Fruit fly (Drosophila melanogaster) whole organism: ENCODE data around the gene GILT3.

Experiments used
- CG8478 ChIP-seq: fragments of >200 bp; optimal IDR thresholded peaks from 2 replicates; lab custom pipeline; 2018; ENCODE audit warnings: inconsistent platforms
- Dll ChIP-seq: fragments of >200 bp; optimal IDR thresholded peaks from 2 replicates; lab custom pipeline; 2017
- EcR ChIP-seq, 2 experiments: fragments of >200 bp; optimal IDR thresholded peaks; 2 replicates each; lab custom pipeline; 2017; ENCODE audit warnings: missing biosample characterization in 2 of 2, missing genetic modification characterization in 2 of 2, missing genetic modification reagents in 2 of 2
- pan ChIP-seq: fragments of >200 bp; optimal IDR thresholded peaks from 2 replicates; lab custom pipeline; 2017
- psq ChIP-seq: fragments of >200 bp; optimal IDR thresholded peaks from 2 replicates; lab custom pipeline; 2017
- usp ChIP-seq: fragments of >200 bp; optimal IDR thresholded peaks from 2 replicates; lab custom pipeline; 2017; ENCODE audit warnings: missing biosample characterization, missing genetic modification characterization, mixed read lengths

Gene GILT3

DNA sequence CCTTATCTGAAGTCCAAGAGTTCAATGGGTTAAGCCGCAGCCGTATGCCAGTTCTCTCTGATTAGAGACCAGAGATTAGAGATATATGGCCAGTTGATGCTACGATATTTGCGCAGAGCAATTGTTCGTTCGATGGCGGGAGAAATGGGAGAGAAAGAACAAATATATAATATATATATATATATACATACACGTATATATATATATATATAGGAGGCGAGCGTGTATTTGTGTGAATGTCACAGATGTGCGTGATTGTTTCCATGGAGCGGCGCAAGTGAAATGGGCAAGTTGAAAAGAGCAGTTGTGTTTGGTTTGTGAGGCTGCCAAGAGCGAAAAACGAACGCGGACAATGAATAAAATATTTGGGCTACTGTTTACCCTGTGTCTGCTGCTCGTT, at the start of gene GILT3:
TSS of gene GILT3 (plus strand) at position 301 of the 400 bp plus-strand sequence.
- TF ChIP-seq psq (lab: Kevin White, UChicago) (no peak), EcR (GFP tag; optimal IDR thresholded peaks at IDR 0.05; lab: Kevin White, UChicago) (no peak)

DNA sequence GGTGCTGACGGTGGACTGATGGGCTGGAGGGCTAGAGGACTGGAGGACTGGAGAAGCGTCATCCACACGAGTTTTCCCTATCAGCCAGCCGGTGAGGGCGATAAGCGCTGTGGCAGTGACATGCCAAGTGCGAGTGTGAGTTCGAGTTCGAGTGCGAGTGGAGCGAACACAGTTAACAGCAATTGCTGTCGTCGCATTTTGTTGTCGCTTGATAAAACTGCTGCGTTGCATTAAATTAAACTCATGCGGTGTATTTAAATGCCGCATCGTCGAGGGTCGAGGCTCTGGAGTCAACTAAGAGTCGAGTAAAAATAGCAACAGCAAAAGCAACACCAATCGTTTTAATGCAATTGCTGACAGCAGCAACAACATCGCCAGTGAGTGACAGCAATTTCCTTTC, 47.6 kb upstream of the GILT3 start:
- TF ChIP-seq usp (no peak), CG8478 (no peak), Dll (lab: Kevin White, UChicago) (no peak), EcR (GFP tag; optimal IDR thresholded peaks at IDR 0.05; lab: Kevin White, UChicago) (no peak), psq (lab: Kevin White, UChicago) (no peak), pan (lab: Kevin White, UChicago) (no peak)

DNA sequence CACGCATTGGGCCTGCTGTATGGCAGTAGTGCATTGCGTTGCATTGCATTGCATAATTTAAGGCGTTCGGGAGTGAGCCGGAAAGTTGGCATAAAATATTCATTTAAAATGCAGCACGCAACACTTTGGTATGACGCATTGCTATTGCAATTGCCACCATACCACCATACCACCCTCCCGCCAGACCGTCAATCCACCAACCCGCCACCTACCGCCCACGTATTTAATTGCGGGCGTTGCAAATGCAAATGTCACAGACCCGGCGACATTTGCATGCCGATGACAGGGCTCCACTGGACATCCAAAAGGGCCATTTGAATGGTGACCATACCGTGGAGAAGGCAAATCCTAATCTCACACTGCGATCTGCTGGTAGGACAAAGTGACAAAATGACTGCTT, 42.4 kb upstream of the GILT3 start:
- TF ChIP-seq EcR (GFP tag; optimal IDR thresholded peaks at IDR 0.05; lab: Kevin White, UChicago) (no peak), CG8478 (no peak), usp (no peak), Dll (lab: Kevin White, UChicago) (no peak)

DNA sequence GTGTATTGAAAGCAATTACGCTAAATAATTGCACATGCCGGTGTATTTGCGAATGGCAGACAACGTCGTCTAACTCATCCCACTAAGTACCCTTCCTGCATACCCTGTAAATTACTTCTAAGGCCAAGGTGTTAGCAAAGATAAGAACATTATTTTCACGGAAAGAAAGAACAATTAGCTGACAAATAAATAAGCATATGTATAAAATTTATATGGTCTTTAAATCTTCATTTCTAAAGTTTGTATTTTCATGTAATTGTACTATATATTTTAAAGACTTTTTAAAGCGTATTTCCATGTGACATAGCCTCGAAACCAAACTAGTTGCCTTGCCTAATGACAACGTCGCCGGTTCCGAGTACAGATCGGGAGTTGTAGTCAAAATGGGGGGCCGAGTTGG, 39.9 kb upstream of the GILT3 start:
- TF ChIP-seq usp (no peak), EcR (GFP tag; optimal IDR thresholded peaks at IDR 0.05; lab: Kevin White, UChicago) (no peak), CG8478 (no peak), Dll (lab: Kevin White, UChicago) (no peak), pan (lab: Kevin White, UChicago) (no peak), psq (lab: Kevin White, UChicago) (no peak)

DNA sequence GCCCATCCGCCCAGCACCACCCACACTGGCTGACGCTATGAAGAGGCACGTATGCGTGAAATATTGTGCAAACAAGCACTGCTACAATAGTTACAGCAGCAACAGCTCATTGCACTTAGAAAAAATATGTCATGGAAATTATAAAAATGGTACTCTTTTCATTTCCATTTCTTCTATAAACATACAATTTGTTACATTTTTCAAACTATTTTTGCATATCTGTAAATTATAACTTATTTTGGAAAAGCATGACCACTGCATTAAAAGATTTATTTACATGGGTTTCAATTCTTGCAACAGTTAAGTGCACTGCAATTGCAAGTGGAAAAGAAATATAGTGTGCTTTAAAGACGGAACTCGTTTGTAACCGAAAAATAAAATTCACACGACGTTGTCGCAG, 38.8 kb upstream of the GILT3 start:
- no peak for TF ChIP-seq EcR (GFP tag; optimal IDR thresholded peaks at IDR 0.05; lab: Kevin White, UChicago)
- no peak for TF ChIP-seq pan (lab: Kevin White, UChicago)
- no peak for TF ChIP-seq usp
- no peak for TF ChIP-seq Dll (lab: Kevin White, UChicago)
- no peak for TF ChIP-seq CG8478
- TF ChIP-seq psq (lab: Kevin White, UChicago) = no peak

DNA sequence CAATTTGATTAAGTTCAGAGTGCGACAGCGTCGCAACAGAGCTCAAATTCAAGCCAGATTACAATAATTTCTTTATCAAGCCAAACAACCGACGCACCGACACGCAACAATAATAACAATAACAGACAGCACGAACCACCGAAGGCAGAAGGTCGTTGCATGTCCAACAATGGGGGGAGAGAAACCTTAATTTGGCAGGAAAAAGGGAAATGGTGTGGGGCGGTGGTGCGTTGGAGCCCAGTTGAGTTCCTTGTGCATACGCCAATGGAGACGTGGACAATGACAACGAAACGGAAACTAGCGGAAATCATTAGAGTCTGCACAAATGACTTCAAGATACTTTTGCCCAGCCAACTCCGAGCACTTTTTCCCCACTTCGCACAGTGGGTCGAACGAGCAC, 37.6 kb upstream of the GILT3 start:
- no peak for TF ChIP-seq psq (lab: Kevin White, UChicago)

dm6 chr3R:23642836-23643235, 34.3 kb upstream of the GILT3 start:
- TF ChIP-seq CG8478 = no peak

DNA sequence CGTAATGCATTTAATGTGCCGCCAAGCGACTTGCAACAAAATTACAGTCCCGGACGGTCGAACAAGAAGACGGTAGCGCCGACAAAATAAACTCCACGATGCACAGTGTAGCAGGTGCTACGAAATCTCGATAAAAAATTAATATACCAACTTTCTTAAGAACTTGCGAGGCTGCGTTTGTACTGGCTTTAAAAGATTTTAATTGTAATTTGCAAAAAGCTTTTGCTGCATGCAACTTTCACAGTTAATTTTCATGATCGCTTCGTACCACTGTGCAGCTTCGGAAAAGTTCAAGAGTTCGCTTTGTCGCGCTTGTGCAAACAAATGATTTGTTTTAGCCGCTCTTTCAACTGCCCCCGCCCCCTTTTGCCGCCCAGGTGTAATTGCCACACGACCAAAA, 31.0 kb upstream of the GILT3 start:
- TF ChIP-seq psq (lab: Kevin White, UChicago) (no peak), EcR (GFP tag; optimal IDR thresholded peaks at IDR 0.05; lab: Kevin White, UChicago) (no peak), CG8478 (no peak), usp (no peak), pan (lab: Kevin White, UChicago) (no peak), Dll (lab: Kevin White, UChicago) (no peak)

DNA sequence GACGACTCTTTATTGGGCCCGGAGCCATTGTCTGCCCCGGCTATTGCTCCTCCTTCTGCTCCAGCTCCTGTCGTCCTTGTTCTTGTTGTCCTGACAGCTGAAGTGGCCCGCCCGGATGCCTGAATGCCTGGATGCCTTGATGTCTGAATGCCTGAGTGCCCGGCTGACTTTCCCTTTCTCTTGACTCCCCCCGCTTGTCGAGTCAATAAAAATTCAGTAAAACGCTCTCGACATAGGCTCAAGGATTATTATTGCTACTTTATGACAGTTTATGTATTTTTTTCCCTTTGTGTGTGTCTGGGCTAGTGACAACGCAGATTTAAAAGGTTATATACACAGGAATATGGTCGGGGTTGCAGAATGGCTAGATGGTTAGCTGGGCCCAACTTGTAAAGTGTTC, 27.3 kb upstream of the GILT3 start:
- TF ChIP-seq usp = no peak
- TF ChIP-seq CG8478 = no peak
- no peak for TF ChIP-seq Dll (lab: Kevin White, UChicago)
- TF ChIP-seq pan (lab: Kevin White, UChicago) = no peak
- no peak for TF ChIP-seq EcR (GFP tag; optimal IDR thresholded peaks at IDR 0.05; lab: Kevin White, UChicago)
- no peak for TF ChIP-seq psq (lab: Kevin White, UChicago)

DNA sequence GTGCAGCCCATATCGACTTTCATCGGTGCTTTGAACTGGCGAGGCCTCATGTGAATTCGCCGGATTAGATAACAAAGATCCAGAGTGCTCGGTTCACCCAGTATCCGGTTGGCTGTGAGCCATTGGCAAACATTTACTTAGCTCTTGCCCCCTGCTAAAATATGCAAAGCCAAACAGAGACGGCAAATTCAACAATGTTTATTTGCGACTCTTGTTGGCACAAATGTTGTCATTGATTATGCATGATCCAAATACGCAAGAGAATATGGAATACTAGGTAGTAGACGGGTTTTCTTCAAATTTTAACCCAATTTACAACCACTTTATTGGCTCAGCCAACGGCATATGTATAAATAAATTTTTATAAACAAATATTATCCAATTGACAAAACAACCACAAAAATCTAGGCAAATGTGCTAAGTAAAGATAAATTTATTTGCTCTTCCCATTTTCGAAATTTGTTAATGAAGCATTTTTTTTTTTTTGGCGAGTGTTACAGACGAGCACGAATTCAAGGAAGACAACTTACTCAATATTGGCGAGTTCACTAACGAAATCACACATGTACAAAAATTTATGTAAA, 24.5 kb upstream of the GILT3 start:
- no peak for TF ChIP-seq usp
- TF ChIP-seq pan (lab: Kevin White, UChicago) = no peak
- no peak for TF ChIP-seq CG8478
- TF ChIP-seq EcR (GFP tag; optimal IDR thresholded peaks at IDR 0.05; lab: Kevin White, UChicago) = no peak
- no peak for TF ChIP-seq psq (lab: Kevin White, UChicago)
- no peak for TF ChIP-seq Dll (lab: Kevin White, UChicago)

DNA sequence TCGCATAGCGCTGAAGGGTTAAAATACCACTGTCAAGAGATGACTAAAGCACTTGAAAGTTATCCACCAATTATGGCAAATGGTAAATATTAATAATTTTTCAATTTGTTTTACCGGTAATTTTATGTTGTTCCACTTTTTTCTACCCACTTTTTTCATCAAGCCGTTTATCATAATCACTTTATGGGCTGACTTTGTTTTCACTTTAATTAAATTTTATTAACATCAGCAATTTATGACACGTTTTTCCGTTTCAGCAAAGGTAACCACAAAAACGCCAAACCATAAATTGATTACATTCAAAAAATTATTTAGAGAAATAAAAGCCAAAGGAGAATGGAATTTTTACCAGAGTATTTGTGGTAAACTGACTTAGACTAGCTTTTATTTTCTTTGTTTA, 21.7 kb upstream of the GILT3 start:
- TF ChIP-seq Dll (lab: Kevin White, UChicago) = no peak
- TF ChIP-seq EcR (GFP tag; optimal IDR thresholded peaks at IDR 0.05; lab: Kevin White, UChicago) = no peak
- no peak for TF ChIP-seq psq (lab: Kevin White, UChicago)
- no peak for TF ChIP-seq pan (lab: Kevin White, UChicago)
- TF ChIP-seq usp = no peak
- TF ChIP-seq CG8478 = no peak

DNA sequence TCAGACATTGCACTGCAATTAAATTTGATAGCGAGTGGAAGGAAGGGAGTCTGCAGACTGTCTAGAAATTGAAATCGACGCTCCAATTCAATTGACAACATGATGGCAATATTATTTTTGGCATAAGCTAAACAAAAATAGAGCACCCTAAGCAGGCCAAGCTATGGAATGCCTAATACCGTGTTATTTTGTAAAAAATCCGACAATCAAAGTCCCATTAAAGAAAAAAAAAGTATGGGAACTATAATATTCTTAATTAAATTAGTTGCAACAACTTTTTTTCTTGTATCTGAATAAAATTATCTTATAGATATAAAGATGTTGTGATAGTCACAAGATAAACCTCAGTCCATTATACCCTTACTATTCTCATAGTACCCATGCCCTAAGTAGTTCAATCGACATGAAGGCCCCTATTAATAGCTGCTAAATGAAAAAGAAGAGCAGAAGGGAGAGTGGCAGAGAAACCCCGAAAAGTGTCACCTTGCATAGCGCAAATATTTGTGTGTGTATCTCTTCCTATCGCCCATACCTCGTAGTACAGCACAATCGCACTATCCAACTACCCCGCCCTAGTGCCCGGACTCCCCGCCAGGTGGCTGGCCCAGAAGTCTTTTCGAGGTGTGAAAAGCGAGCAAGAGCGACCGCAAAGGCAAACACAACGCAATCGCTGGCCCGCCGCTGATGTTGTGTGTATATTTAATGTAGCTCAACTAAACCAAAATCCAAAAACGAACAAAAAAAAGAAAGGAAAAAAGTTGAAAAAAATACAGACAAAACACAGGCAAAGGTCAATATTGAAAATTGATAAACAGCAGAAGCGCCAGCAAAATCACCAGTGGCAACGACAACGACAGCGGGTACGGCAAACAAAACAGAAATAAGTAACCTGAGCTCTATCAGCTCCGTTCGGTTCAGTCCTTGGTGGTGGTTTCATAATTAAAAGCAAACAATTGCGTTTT, 19.5 kb upstream of the GILT3 start:
- TF ChIP-seq CG8478 (no peak), psq (lab: Kevin White, UChicago) (no peak), Dll (lab: Kevin White, UChicago) (no peak), pan (lab: Kevin White, UChicago) (no peak), EcR (GFP tag; optimal IDR thresholded peaks at IDR 0.05; lab: Kevin White, UChicago) (no peak), usp (no peak)

DNA sequence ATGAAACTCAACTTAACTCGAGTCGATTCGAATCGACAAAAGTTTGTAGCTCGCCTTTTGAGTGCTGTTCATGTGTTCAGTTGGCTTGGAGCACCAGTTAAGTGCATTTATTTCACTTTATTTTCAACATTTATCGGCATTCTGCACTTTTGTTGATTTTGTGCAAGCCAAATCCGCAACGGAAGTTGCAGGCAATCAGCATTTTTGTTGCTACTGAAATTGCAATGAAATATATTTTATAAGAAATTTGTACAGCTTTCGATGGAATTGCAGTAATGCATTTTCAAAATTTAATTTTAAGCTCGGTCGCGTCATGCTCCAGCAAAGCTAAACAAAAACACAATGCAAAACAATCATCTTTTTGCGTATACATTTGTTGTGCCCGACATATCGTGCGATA, 18.2 kb upstream of the GILT3 start:
- no peak for TF ChIP-seq Dll (lab: Kevin White, UChicago)
- no peak for TF ChIP-seq EcR (GFP tag; optimal IDR thresholded peaks at IDR 0.05; lab: Kevin White, UChicago)
- TF ChIP-seq CG8478 = no peak
- no peak for TF ChIP-seq usp
- TF ChIP-seq pan (lab: Kevin White, UChicago) = no peak
- no peak for TF ChIP-seq psq (lab: Kevin White, UChicago)
